Fruit fly (Drosophila melanogaster): ENCODE measurements around the gene CG2909.

dm6 chrX:10307955-10308354 lies 18.3 kb upstream of the CG2909 start:
- TF ChIP-seq Clk (GFP tag; optimal IDR thresholded peaks at IDR 0.05) (no peak), cic (GFP tag; optimal IDR thresholded peaks at IDR 0.05) (no peak), Crg-1 (GFP tag; optimal IDR thresholded peaks at IDR 0.05) (no peak), toe (GFP tag; optimal IDR thresholded peaks at IDR 0.05) (no peak), cnc (optimal IDR thresholded peaks at IDR 0.05) (no peak), kay (GFP tag; ENCODE audit: borderline replicate concordance) (no peak), Mnt (GFP tag; optimal IDR thresholded peaks at IDR 0.05) (no peak)
